Fruit fly (Drosophila melanogaster): Measurements from ENCODE around the gene Noc1.

Noc1 gene

DNA sequence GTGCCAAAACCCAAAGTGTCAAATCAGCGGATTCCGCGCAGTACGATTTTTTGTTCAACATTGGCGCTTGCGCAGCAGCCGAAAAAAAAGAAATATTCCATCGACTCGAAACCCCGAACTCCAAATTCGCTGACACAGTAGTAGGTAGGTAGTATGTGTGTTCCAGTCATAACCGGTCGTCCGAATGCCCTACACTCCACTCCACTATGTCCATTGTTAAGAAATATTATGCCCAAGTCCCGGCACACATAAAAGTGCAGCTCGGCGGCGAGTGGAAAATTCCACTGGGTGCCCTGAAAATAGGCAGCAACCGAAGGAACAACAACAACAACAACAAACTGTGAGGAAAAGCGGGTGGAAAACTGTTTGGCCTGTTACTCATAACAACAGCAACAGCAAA is 29.6 kb upstream of the Noc1 start (continued):
- TF ChIP-seq gsb (GFP tag; IDR thresholded peaks at IDR 0.05) (no peak), CG9817 (tag; optimal IDR thresholded peaks at IDR 0.05) (no peak), bowl (GFP tag; IDR thresholded peaks at IDR 0.05) (no peak), MBD-R2 (GFP tag; IDR thresholded peaks at IDR 0.05) (no peak), amos (GFP tag; IDR thresholded peaks at IDR 0.05; ENCODE audit: partially characterized antibody) (no peak), ssp (GFP tag; IDR thresholded peaks at IDR 0.05) (no peak), CG11093 (GFP tag; IDR thresholded peaks at IDR 0.05) (no peak), CG12299 (tag; optimal IDR thresholded peaks at IDR 0.05) (no peak), hth (optimal IDR thresholded peaks at IDR 0.05) (no peak), CG4360 (GFP tag; IDR thresholded peaks at IDR 0.05) (peak; percentile 96), gsb-n (tag; optimal IDR thresholded peaks at IDR 0.05) (no peak), GATAe (GFP tag; conservative IDR thresholded peaks at IDR 0.05) (no peak), bbx (GFP tag; IDR thresholded peaks at IDR 0.05; ENCODE audit: partially characterized antibody) (no peak), CTCF (GFP tag; optimal IDR thresholded peaks at IDR 0.05) (no peak), CG14014 (GFP tag; IDR thresholded peaks at IDR 0.05) (no peak), TFAM (GFP tag; optimal IDR thresholded peaks at IDR 0.05) (no peak), Scr (GFP tag; IDR thresholded peaks at IDR 0.05; ENCODE audit: partially characterized antibody) (no peak; the same call in 1 of the 2 replicates), vnd (GFP tag; IDR thresholded peaks at IDR 0.05; ENCODE audit: partially characterized antibody) (0 out of 3 replicates have a peak, but pooled peaks have one; percentile 24), H2.0 (GFP tag; IDR thresholded peaks at IDR 0.05) (no peak), CG10147 (GFP tag; optimal IDR thresholded peaks at IDR 0.05) (no peak), lbe (GFP tag; optimal IDR thresholded peaks at IDR 0.05) (no peak), Atf-2 (GFP tag; optimal IDR thresholded peaks at IDR 0.05) (no peak), CG11560 (tag; IDR thresholded peaks at IDR 0.05) (no peak), CG2116 (GFP tag; optimal IDR thresholded peaks at IDR 0.05) (no peak), Xbp1 (GFP tag; optimal IDR thresholded peaks at IDR 0.05) (no peak), odd (GFP tag; optimal IDR thresholded peaks at IDR 0.05) (no peak), PHDP (tag; optimal IDR thresholded peaks at IDR 0.05) (no peak), Deaf1 (tag; optimal IDR thresholded peaks at IDR 0.05) (no peak), CG3407 (GFP tag; optimal IDR thresholded peaks at IDR 0.05) (no peak), H15 (GFP tag; IDR thresholded peaks at IDR 0.05) (no peak), Opbp (GFP tag; IDR thresholded peaks at IDR 0.05; ENCODE audit: partially characterized antibody) (no peak), twi (tag; optimal IDR thresholded peaks at IDR 0.05) (no peak), CG12744 (GFP tag; optimal IDR thresholded peaks at IDR 0.05) (no peak), CG10979 (tag; optimal IDR thresholded peaks at IDR 0.05) (no peak), sens (GFP tag) (peak; percentile 12), CG1233 (GFP tag; optimal IDR thresholded peaks at IDR 0.05) (no peak), stwl (tag; optimal IDR thresholded peaks at IDR 0.05) (no peak), Usf (GFP tag; optimal IDR thresholded peaks at IDR 0.05) (no peak), D19A (tag; optimal IDR thresholded peaks at IDR 0.05) (peak; percentile 79), CG15601 (tag; optimal IDR thresholded peaks at IDR 0.05) (no peak), Hsf (GFP tag; optimal IDR thresholded peaks at IDR 0.05) (no peak), Tbp (GFP tag; optimal IDR thresholded peaks at IDR 0.05) (no peak), NFAT (GFP tag; IDR thresholded peaks at IDR 0.05) (no peak), CG9876 (GFP tag; optimal IDR thresholded peaks at IDR 0.05) (no peak), CG31365 (tag; optimal IDR thresholded peaks at IDR 0.05) (no peak), slbo (GFP tag; IDR thresholded peaks at IDR 0.05) (no peak), B-H2 (GFP tag; optimal IDR thresholded peaks at IDR 0.05) (no peak), bcd (GFP tag; optimal IDR thresholded peaks at IDR 0.05) (no peak), nerfin-1 (tag; optimal IDR thresholded peaks at IDR 0.05) (peak; percentile 68), chinmo (GFP tag; IDR thresholded peaks at IDR 0.05; ENCODE audit: partially characterized antibody) (no peak), Aef1 (GFP tag; IDR thresholded peaks at IDR 0.05) (no peak), CG1024 (GFP tag; IDR thresholded peaks at IDR 0.05) (no peak), CG8281 (tag; optimal IDR thresholded peaks at IDR 0.05) (no peak)
